In the genomic region with DNA sequence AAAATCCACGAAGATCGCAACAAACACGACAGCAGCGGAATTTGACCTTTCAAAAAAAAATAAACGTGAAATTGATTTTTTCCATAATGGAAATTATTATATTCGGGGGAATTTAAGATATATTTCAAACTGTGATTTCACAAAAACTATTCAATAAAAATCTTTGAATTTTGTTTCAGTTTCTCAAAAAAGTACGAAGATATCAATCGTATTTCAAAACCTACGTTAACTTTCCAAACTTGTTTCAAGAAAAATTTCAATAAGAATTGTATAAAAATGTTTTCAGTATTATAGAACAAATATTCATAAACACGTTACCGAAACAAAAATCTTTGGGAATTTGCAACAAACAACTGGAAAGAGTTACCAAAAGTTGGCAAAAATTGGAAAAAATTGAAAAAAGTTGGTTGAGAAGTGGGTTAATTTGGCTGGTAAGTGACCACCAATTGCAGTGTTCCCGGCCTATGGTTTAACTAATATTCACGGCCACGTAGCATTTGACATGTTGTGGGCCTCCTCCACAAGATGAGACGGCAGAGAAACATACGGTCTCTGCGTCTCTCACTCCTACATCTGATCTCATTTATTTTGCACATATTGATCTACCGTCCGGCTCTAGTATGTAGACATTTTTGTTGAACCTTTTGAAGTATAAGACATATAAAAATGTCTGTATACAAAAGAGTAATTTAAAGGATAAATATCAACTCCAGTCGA, we compare ENCODE assay signal across 4 worm cellular contexts.
TF ChIP-seq lines count a peak whose summit lies in the region.

A gene (minus strand): TSS at position 51 of the 717 bp plus-strand sequence.
A gene (plus strand): TSS at position 493 of the 717 bp plus-strand sequence.

TF ChIP-seq in whole organism, L2 larva, 48 proteins besides CTCF, POLR2A, EP300 and RAD21:
- TF ChIP-seq C34F6.9 (tag; optimal IDR thresholded peaks at IDR 0.05; lab: Kevin White, UChicago) (peak; percentile 67), lsy-2 (tag; optimal IDR thresholded peaks at IDR 0.05; lab: Kevin White, UChicago) (peak in 1 of 2 experiments; percentile 70), gmeb-1 (tag; optimal IDR thresholded peaks at IDR 0.05; lab: Kevin White, UChicago) (peak; percentile 34), lin-13 (GFP tag; optimal IDR thresholded peaks at IDR 0.05; lab: Kevin White, UChicago) (peak; percentile 9), ama-1 (optimal IDR thresholded peaks at IDR 0.05; lab: Kevin White, UChicago) (no peak), unc-62 (GFP tag; optimal IDR thresholded peaks at IDR 0.05; lab: Kevin White, UChicago) (no peak), nhr-129 (tag; optimal IDR thresholded peaks at IDR 0.05; lab: Kevin White, UChicago) (peak; percentile 48), fos-1 (tag; optimal IDR thresholded peaks at IDR 0.05; lab: Kevin White, UChicago) (peak; percentile 40), F13H6.1 (tag; optimal IDR thresholded peaks at IDR 0.05; lab: Kevin White, UChicago) (peak; percentile 46), mdl-1 (tag; optimal IDR thresholded peaks at IDR 0.05; lab: Kevin White, UChicago) (no peak), snpc-4 (tag; optimal IDR thresholded peaks at IDR 0.05; lab: Kevin White, UChicago) (peak; percentile 28), unc-39 (tag; optimal IDR thresholded peaks at IDR 0.05; lab: Kevin White, UChicago) (no peak), unc-55 (GFP tag; optimal IDR thresholded peaks at IDR 0.05; lab: Kevin White, UChicago) (peak; percentile 55), ztf-1 (GFP tag; conservative IDR thresholded peaks at IDR 0.05; lab: Robert Waterston, UW) (no peak), crh-2 (tag; optimal IDR thresholded peaks at IDR 0.05; lab: Kevin White, UChicago) (peak; percentile 90)

TF ChIP-seq in whole organism, L4 larva, 104 proteins besides CTCF, POLR2A, EP300 and RAD21 (continues in another document):
- peak; percentile 47 for TF ChIP-seq rbr-2 (tag; optimal IDR thresholded peaks at IDR 0.05; lab: Kevin White, UChicago)
- no peak for TF ChIP-seq nhr-48 (tag; optimal IDR thresholded peaks at IDR 0.05; lab: Kevin White, UChicago)
- no peak for TF ChIP-seq set-16 (GFP tag; IDR thresholded peaks at IDR 0.05; lab: Robert Waterston, UW)
- TF ChIP-seq hlh-11 (tag; optimal IDR thresholded peaks at IDR 0.05; lab: Kevin White, UChicago), result peak; percentile 72
- TF ChIP-seq lsy-2 (tag; optimal IDR thresholded peaks at IDR 0.05; lab: Kevin White, UChicago), result peak in 1 of 2 experiments; percentile 69
- TF ChIP-seq ceh-32 (tag; optimal IDR thresholded peaks at IDR 0.05; lab: Kevin White, UChicago; ENCODE audit: poor library complexity), result no peak
- TF ChIP-seq dmd-9 (GFP tag; IDR thresholded peaks at IDR 0.05; lab: Robert Waterston, UW), result no peak
- TF ChIP-seq dve-1 (tag; optimal IDR thresholded peaks at IDR 0.05; lab: Kevin White, UChicago; ENCODE audit: insufficient read depth), result peak; percentile 57
- peak; percentile 80 for TF ChIP-seq mes-2 (tag; optimal IDR thresholded peaks at IDR 0.05; lab: Kevin White, UChicago; ENCODE audit: poor library complexity, severe bottlenecking)
- peak; percentile 45 for TF ChIP-seq mxl-3 (GFP tag; optimal IDR thresholded peaks at IDR 0.05; lab: Kevin White, UChicago)
- TF ChIP-seq nhr-76 (tag; optimal IDR thresholded peaks at IDR 0.05; lab: Kevin White, UChicago), result no peak
- peak; percentile 50 for TF ChIP-seq lin-13 (GFP tag; optimal IDR thresholded peaks at IDR 0.05; lab: Kevin White, UChicago)
- peak; percentile 64 for TF ChIP-seq mep-1 (tag; optimal IDR thresholded peaks at IDR 0.05; lab: Kevin White, UChicago)
- TF ChIP-seq nhr-6 (tag; optimal IDR thresholded peaks at IDR 0.05; lab: Kevin White, UChicago), result peak; percentile 98
- TF ChIP-seq daf-16 (GFP tag; optimal IDR thresholded peaks at IDR 0.05; lab: Kevin White, UChicago), result no peak
- peak; percentile 71 for TF ChIP-seq daf-16 (tag; optimal IDR thresholded peaks at IDR 0.05; lab: Kevin White, UChicago)
- TF ChIP-seq hlh-30 (tag; optimal IDR thresholded peaks at IDR 0.05; lab: Kevin White, UChicago; ENCODE audit: insufficient read depth), result peak; percentile 59
- peak; percentile 34 for TF ChIP-seq nhr-28 (tag; optimal IDR thresholded peaks at IDR 0.05; lab: Kevin White, UChicago)
- TF ChIP-seq vab-7 (GFP tag; IDR thresholded peaks at IDR 0.05; lab: Robert Waterston, UW), result 0 out of 2 replicates have a peak, but pooled peaks have one; percentile 20
- TF ChIP-seq hmg-1.1 (GFP tag; IDR thresholded peaks at IDR 0.05; lab: Robert Waterston, UW), result peak; percentile 50
- TF ChIP-seq T20F7.1 (GFP tag; optimal IDR thresholded peaks at IDR 0.05; lab: Kevin White, UChicago), result peak; percentile 85

TF ChIP-seq in whole organism, late embryonic, 69 proteins besides CTCF, POLR2A, EP300 and RAD21 (continues in another document):
- peak; percentile 23 for TF ChIP-seq ceh-31 (tag; optimal IDR thresholded peaks at IDR 0.05; lab: Kevin White, UChicago)
- no peak for TF ChIP-seq ztf-16 (tag; optimal IDR thresholded peaks at IDR 0.05; lab: Kevin White, UChicago)
- TF ChIP-seq fkh-10 (GFP tag; optimal IDR thresholded peaks at IDR 0.05; lab: Kevin White, UChicago), result no peak
- TF ChIP-seq K02D7.2 (tag; optimal IDR thresholded peaks at IDR 0.05; lab: Kevin White, UChicago), result no peak
- no peak for TF ChIP-seq elt-4 (tag; optimal IDR thresholded peaks at IDR 0.05; lab: Kevin White, UChicago)
- no peak for TF ChIP-seq hlh-15 (tag; optimal IDR thresholded peaks at IDR 0.05; lab: Kevin White, UChicago)
- TF ChIP-seq nfya-1 (tag; optimal IDR thresholded peaks at IDR 0.05; lab: Kevin White, UChicago), result peak; percentile 54
- TF ChIP-seq ttx-3 (tag; optimal IDR thresholded peaks at IDR 0.05; lab: Kevin White, UChicago), result no peak
- TF ChIP-seq npax-4 (tag; optimal IDR thresholded peaks at IDR 0.05; lab: Kevin White, UChicago), result no peak
- TF ChIP-seq sox-4 (tag; optimal IDR thresholded peaks at IDR 0.05; lab: Kevin White, UChicago), result no peak
- TF ChIP-seq gmeb-2 (tag; optimal IDR thresholded peaks at IDR 0.05; lab: Kevin White, UChicago), result no peak
- TF ChIP-seq unc-42 (tag; optimal IDR thresholded peaks at IDR 0.05; lab: Kevin White, UChicago), result peak; percentile 50
- TF ChIP-seq ahr-1 (tag; optimal IDR thresholded peaks at IDR 0.05; lab: Kevin White, UChicago), result no peak
- TF ChIP-seq dmd-4 (tag; optimal IDR thresholded peaks at IDR 0.05; lab: Kevin White, UChicago; ENCODE audit: borderline replicate concordance), result no peak
- no peak for TF ChIP-seq ceh-14 (tag; optimal IDR thresholded peaks at IDR 0.05; lab: Kevin White, UChicago)
- TF ChIP-seq ceh-9 (tag; optimal IDR thresholded peaks at IDR 0.05; lab: Kevin White, UChicago), result no peak
- no peak for TF ChIP-seq fax-1 (tag; optimal IDR thresholded peaks at IDR 0.05; lab: Kevin White, UChicago)
- no peak for TF ChIP-seq rnt-1 (tag; optimal IDR thresholded peaks at IDR 0.05; lab: Kevin White, UChicago)
- TF ChIP-seq che-1 (tag; optimal IDR thresholded peaks at IDR 0.05; lab: Kevin White, UChicago), result no peak
- TF ChIP-seq T23F11.4 (GFP tag; optimal IDR thresholded peaks at IDR 0.05; lab: Kevin White, UChicago), result no peak
- TF ChIP-seq pat-9 (tag; optimal IDR thresholded peaks at IDR 0.05; lab: Kevin White, UChicago), result no peak
- no peak for TF ChIP-seq ceh-30 (tag; optimal IDR thresholded peaks at IDR 0.05; lab: Kevin White, UChicago)
- no peak for TF ChIP-seq ceh-22 (tag; optimal IDR thresholded peaks at IDR 0.05; lab: Kevin White, UChicago)
- TF ChIP-seq K09A11.1 (tag; optimal IDR thresholded peaks at IDR 0.05; lab: Kevin White, UChicago; ENCODE audit: insufficient read depth), result no peak
- TF ChIP-seq tbx-7 (tag; optimal IDR thresholded peaks at IDR 0.05; lab: Kevin White, UChicago), result no peak
- TF ChIP-seq hlh-8 (tag; optimal IDR thresholded peaks at IDR 0.05; lab: Kevin White, UChicago), result no peak

TF ChIP-seq in whole organism, mixed stage, embryonic, 35 proteins besides CTCF, POLR2A, EP300 and RAD21 (continues in another document):
- TF ChIP-seq ces-1 (GFP tag; optimal IDR thresholded peaks at IDR 0.05; lab: Kevin White, UChicago) (peak; percentile 90), nhr-237 (tag; optimal IDR thresholded peaks at IDR 0.05; lab: Kevin White, UChicago) (peak; percentile 12), zip-8 (tag; optimal IDR thresholded peaks at IDR 0.05; lab: Kevin White, UChicago) (no peak), mls-2 (tag; optimal IDR thresholded peaks at IDR 0.05; lab: Kevin White, UChicago) (no peak), elt-1 (tag; optimal IDR thresholded peaks at IDR 0.05; lab: Kevin White, UChicago; ENCODE audit: borderline replicate concordance, insufficient read depth) (no peak), sem-2 (GFP tag; optimal IDR thresholded peaks at IDR 0.05; lab: Kevin White, UChicago) (no peak), nhr-2 (tag; optimal IDR thresholded peaks at IDR 0.05; lab: Kevin White, UChicago) (no peak), snpc-4 (tag; optimal IDR thresholded peaks at IDR 0.05; lab: Kevin White, UChicago) (no peak), drap-1 (GFP tag; optimal IDR thresholded peaks at IDR 0.05; lab: Kevin White, UChicago) (no peak), unc-120 (tag; optimal IDR thresholded peaks at IDR 0.05; lab: Kevin White, UChicago; ENCODE audit: poor library complexity, severe bottlenecking) (no peak), ceh-83 (GFP tag; optimal IDR thresholded peaks at IDR 0.05; lab: Kevin White, UChicago) (no peak), bed-3 (GFP tag; optimal IDR thresholded peaks at IDR 0.05; lab: Kevin White, UChicago) (no peak), sptf-1 (tag; optimal IDR thresholded peaks at IDR 0.05; lab: Kevin White, UChicago) (no peak), ceh-39 (tag; optimal IDR thresholded peaks at IDR 0.05; lab: Kevin White, UChicago) (no peak), ceh-43 (GFP tag; optimal IDR thresholded peaks at IDR 0.05; lab: Kevin White, UChicago) (no peak), ztf-11 (tag; optimal IDR thresholded peaks at IDR 0.05; lab: Kevin White, UChicago) (no peak), nhr-28 (tag; optimal IDR thresholded peaks at IDR 0.05; lab: Kevin White, UChicago) (no peak), lin-13 (tag; optimal IDR thresholded peaks at IDR 0.05; lab: Kevin White, UChicago) (peak; percentile 14), mep-1 (tag; optimal IDR thresholded peaks at IDR 0.05; lab: Kevin White, UChicago) (peak; percentile 17), lsy-2 (tag; optimal IDR thresholded peaks at IDR 0.05; lab: Kevin White, UChicago) (no peak), ham-2 (GFP tag; optimal IDR thresholded peaks at IDR 0.05; lab: Kevin White, UChicago) (no peak), M03D4.4 (tag; optimal IDR thresholded peaks at IDR 0.05; lab: Kevin White, UChicago) (no peak), tbx-8 (GFP tag; optimal IDR thresholded peaks at IDR 0.05; lab: Kevin White, UChicago) (no peak), mab-5 (tag; optimal IDR thresholded peaks at IDR 0.05; lab: Kevin White, UChicago) (no peak), hlh-1 (tag; optimal IDR thresholded peaks at IDR 0.05; lab: Kevin White, UChicago) (peak; percentile 50), lin-32 (GFP tag; optimal IDR thresholded peaks at IDR 0.05; lab: Kevin White, UChicago) (no peak), nhr-12 (tag; optimal IDR thresholded peaks at IDR 0.05; lab: Kevin White, UChicago) (no peak), flh-1 (GFP tag; optimal IDR thresholded peaks at IDR 0.05; lab: Kevin White, UChicago) (no peak), blmp-1 (tag; optimal IDR thresholded peaks at IDR 0.05; lab: Kevin White, UChicago) (no peak)
